Worm (Caenorhabditis elegans) whole organism, young adult: Measurements from ENCODE around the gene K08B5.1.

ENCODE experiments used
- F57C9.4 ChIP-seq: sonication (generic microtip); optimal IDR thresholded peaks from 2 replicates; lab custom pipeline; 2017; ENCODE audit warnings: mild to moderate bottlenecking, missing genetic modification characterization, missing compliant biosample characterization
- ccch-3 ChIP-seq: fragments of 200-800 bp; sonication (Bioruptor generic); optimal IDR thresholded peaks from 2 replicates; lab custom pipeline; 2018; ENCODE audit warnings: mild to moderate bottlenecking, missing genetic modification characterization, missing compliant biosample characterization
- cebp-2 ChIP-seq: fragments of 200-800 bp; sonication (Bioruptor generic); IDR thresholded peaks from 2 replicates; pipeline ENCODE4 v1.3.6; 2022; ENCODE audit warnings: missing genetic modification characterization, missing compliant biosample characterization
- dpl-1 ChIP-seq: fragments of 150-350 bp; optimal IDR thresholded peaks from 2 replicates; lab custom pipeline; 2014; ENCODE audit warnings: missing biosample characterization, missing genetic modification reagents, missing genetic modification characterization
- madf-8 ChIP-seq: fragments of 200-800 bp; sonication (Bioruptor generic); conservative IDR thresholded peaks from 2 replicates; pipeline ENCODE4 v1.3.6; 2022; ENCODE audit warnings: missing genetic modification reagents, missing genetic modification characterization, missing compliant biosample characterization
- mcd-1 ChIP-seq: fragments of 200-800 bp; sonication (Bioruptor generic); IDR thresholded peaks from 2 replicates; pipeline ENCODE4 v1.3.6; 2022; ENCODE audit warnings: missing genetic modification reagents, missing genetic modification characterization, missing compliant biosample characterization

DNA sequence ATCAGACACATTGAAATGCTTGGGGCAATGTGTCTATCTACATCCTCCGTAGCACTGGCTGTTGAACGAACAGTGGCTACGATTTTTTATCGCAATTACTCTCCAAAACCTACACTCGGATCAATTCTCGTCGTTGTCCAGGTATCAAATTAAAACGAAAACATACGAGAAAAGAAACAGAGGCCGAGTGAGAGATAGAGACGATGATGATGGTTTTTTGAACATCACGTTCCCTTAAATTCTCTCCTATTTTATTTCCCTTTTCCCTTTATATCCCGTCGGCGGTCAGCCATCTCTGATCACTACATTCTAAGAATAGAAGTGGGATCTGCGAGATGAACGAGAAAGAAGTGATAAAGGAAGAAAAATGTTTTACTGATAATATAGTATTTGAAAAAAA lies 1.2 kb downstream of the K08B5.1 start:
- TF ChIP-seq madf-8 (GFP tag; lab: Robert Waterston, UW) (no peak), cebp-2 (no peak), mcd-1 (GFP tag; lab: Robert Waterston, UW) (no peak), ccch-3 (GFP tag; lab: Kevin White, UChicago) (no peak), dpl-1 (no peak), F57C9.4 (tag; lab: Kevin White, UChicago) (no peak)
